Fruit fly (Drosophila melanogaster) whole organism, embryonic: ENCODE measurements around the gene Awh.
A peak's percentile ranks its signal among the peaks of the same experiment; 100 is the strongest.

Source experiments
- ATbp ChIP-seq: fragments of 200-800 bp; sonication (Bioruptor generic); optimal IDR thresholded peaks from 2 replicates; lab custom pipeline; 2017; ENCODE audit warnings: missing biosample characterization, mild to moderate bottlenecking, missing genetic modification characterization, missing genetic modification reagents
- Ada2b ChIP-seq: fragments of 200-800 bp; sonication (Bioruptor generic); IDR thresholded peaks from 2 replicates; pipeline ENCODE4 v1.3.6; 2022; ENCODE audit warnings: missing biosample characterization, missing genetic modification characterization
- Bdp1 ChIP-seq: fragments of 200-800 bp; sonication (Bioruptor generic); optimal IDR thresholded peaks from 3 replicates; lab custom pipeline; 2016; ENCODE audit warnings: missing biosample characterization, missing genetic modification characterization
- CG10543 ChIP-seq: fragments of 200-800 bp; sonication (Bioruptor generic); optimal IDR thresholded peaks from 3 replicates; lab custom pipeline; 2017; ENCODE audit warnings: missing biosample characterization, mild to moderate bottlenecking, missing genetic modification characterization, moderate library complexity
- CG11695 ChIP-seq: fragments of 200-800 bp; sonication (Bioruptor generic); IDR thresholded peaks from 3 replicates; pipeline ENCODE4 v1.3.6; 2022; ENCODE audit warnings: missing biosample characterization, missing genetic modification characterization
- CG11696 ChIP-seq: fragments of 200-800 bp; sonication (Bioruptor generic); IDR thresholded peaks from 2 replicates; pipeline ENCODE4 v1.3.6; 2022; ENCODE audit warnings: missing biosample characterization, missing genetic modification characterization
- CG11723 ChIP-seq: fragments of 200-800 bp; sonication (Bioruptor generic); optimal IDR thresholded peaks from 2 replicates; lab custom pipeline; 2017; ENCODE audit warnings: missing biosample characterization, mild to moderate bottlenecking, missing genetic modification characterization
- CG1233 ChIP-seq: fragments of 200-800 bp; sonication (Bioruptor generic); optimal IDR thresholded peaks from 4 replicates; lab custom pipeline; 2018; ENCODE audit warnings: missing biosample characterization, mild to moderate bottlenecking, missing genetic modification characterization
- CG13123 ChIP-seq: fragments of 200-800 bp; sonication (Bioruptor generic); optimal IDR thresholded peaks from 2 replicates; lab custom pipeline; 2016; ENCODE audit warnings: missing biosample characterization, missing genetic modification characterization
- CG2116 ChIP-seq: fragments of 200-800 bp; sonication (Bioruptor generic); optimal IDR thresholded peaks from 3 replicates; lab custom pipeline; 2018; ENCODE audit warnings: missing biosample characterization, mild to moderate bottlenecking, missing genetic modification characterization
- CG2712 ChIP-seq: fragments of 200-800 bp; optimal IDR thresholded peaks from 3 replicates; lab custom pipeline; 2019; ENCODE audit warnings: missing biosample characterization, mild to moderate bottlenecking, missing genetic modification characterization, moderate library complexity
- CG31365 ChIP-seq: fragments of 200-800 bp; sonication (Bioruptor generic); optimal IDR thresholded peaks from 2 replicates; lab custom pipeline; 2018; ENCODE audit warnings: missing biosample characterization, mild to moderate bottlenecking, missing genetic modification characterization
- CG3847 ChIP-seq: fragments of 200-800 bp; sonication (Bioruptor generic); IDR thresholded peaks from 2 replicates; pipeline ENCODE4 v1.3.6; 2022; ENCODE audit warnings: missing biosample characterization, missing genetic modification characterization
- CG5245 ChIP-seq: fragments of 200-800 bp; sonication (Bioruptor generic); optimal IDR thresholded peaks from 3 replicates; lab custom pipeline; 2016; ENCODE audit warnings: missing biosample characterization, missing genetic modification characterization
- CG6175 ChIP-seq: fragments of 200-800 bp; sonication (Bioruptor generic); IDR thresholded peaks from 3 replicates; pipeline ENCODE4 v1.3.6; 2022; ENCODE audit warnings: missing biosample characterization, missing genetic modification characterization
- CG6654 ChIP-seq: fragments of 200-800 bp; sonication (Bioruptor generic); optimal IDR thresholded peaks from 2 replicates; lab custom pipeline; 2017; ENCODE audit warnings: missing biosample characterization, mild to moderate bottlenecking, missing genetic modification characterization
- CG6683 ChIP-seq: fragments of 200-800 bp; sonication (Bioruptor generic); optimal IDR thresholded peaks from 2 replicates; lab custom pipeline; 2017; ENCODE audit warnings: missing biosample characterization, mild to moderate bottlenecking, missing genetic modification characterization, missing genetic modification reagents
- CG8359 ChIP-seq: fragments of 200-800 bp; sonication (Bioruptor generic); optimal IDR thresholded peaks from 2 replicates; lab custom pipeline; 2017; ENCODE audit warnings: missing biosample characterization, mild to moderate bottlenecking, missing genetic modification characterization, borderline replicate concordance
- CG8765 ChIP-seq: fragments of 200-800 bp; sonication (Bioruptor generic); IDR thresholded peaks from 2 replicates; pipeline ENCODE4 v1.3.6; 2022; ENCODE audit warnings: missing biosample characterization, missing genetic modification characterization
- CG9437 ChIP-seq: fragments of 200-800 bp; sonication (Bioruptor generic); optimal IDR thresholded peaks from 2 replicates; lab custom pipeline; 2018; ENCODE audit warnings: missing biosample characterization, mild to moderate bottlenecking, missing genetic modification characterization
- Elba2 ChIP-seq: fragments of 200-800 bp; sonication (Bioruptor generic); optimal IDR thresholded peaks from 3 replicates; lab custom pipeline; 2016; ENCODE audit warnings: missing biosample characterization, missing genetic modification characterization
- Fer2 ChIP-seq: fragments of 200-800 bp; sonication (Bioruptor generic); optimal IDR thresholded peaks from 2 replicates; lab custom pipeline; 2018; ENCODE audit warnings: missing biosample characterization, mild to moderate bottlenecking, missing genetic modification characterization, moderate library complexity
- HLH3B ChIP-seq: fragments of 200-800 bp; sonication (Bioruptor generic); IDR thresholded peaks from 2 replicates; pipeline ENCODE4 v1.3.6; 2022; ENCODE audit warnings: missing biosample characterization, missing genetic modification characterization
- Lim3 ChIP-seq: fragments of 200-800 bp; sonication (Bioruptor generic); IDR thresholded peaks from 2 replicates; pipeline ENCODE4 v1.3.6; 2022; ENCODE audit warnings: missing biosample characterization, missing genetic modification characterization
- Mad ChIP-seq: fragments of 200-800 bp; sonication (Bioruptor generic); optimal IDR thresholded peaks from 2 replicates; lab custom pipeline; 2016; ENCODE audit warnings: missing biosample characterization, missing genetic modification characterization
- Mrtf ChIP-seq: fragments of 200-800 bp; sonication (Bioruptor generic); IDR thresholded peaks from 3 replicates; pipeline ENCODE4 v1.3.6; 2022; ENCODE audit warnings: missing biosample characterization, missing genetic modification characterization
- NC2α ChIP-seq: fragments of 200-800 bp; sonication (Bioruptor generic); optimal IDR thresholded peaks from 2 replicates; lab custom pipeline; 2016; ENCODE audit warnings: missing biosample characterization, missing genetic modification characterization
- Neu2 ChIP-seq: fragments of 200-800 bp; sonication (Bioruptor generic); optimal IDR thresholded peaks from 3 replicates; lab custom pipeline; 2016; ENCODE audit warnings: missing biosample characterization, missing genetic modification characterization, borderline replicate concordance
- Nf-YB ChIP-seq: fragments of 200-800 bp; sonication (Bioruptor generic); optimal IDR thresholded peaks from 3 replicates; lab custom pipeline; 2019; ENCODE audit warnings: missing biosample characterization, mild to moderate bottlenecking, missing genetic modification characterization, moderate library complexity
- Sox100B ChIP-seq: fragments of 200-800 bp; sonication (Bioruptor generic); optimal IDR thresholded peaks from 3 replicates; lab custom pipeline; 2018; ENCODE audit warnings: missing biosample characterization, mild to moderate bottlenecking, missing genetic modification characterization
- YL-1 ChIP-seq: fragments of 200-800 bp; sonication (Bioruptor generic); optimal IDR thresholded peaks from 3 replicates; lab custom pipeline; 2017; ENCODE audit warnings: missing biosample characterization, mild to moderate bottlenecking, missing genetic modification characterization
- al ChIP-seq: fragments of 200-800 bp; sonication (Bioruptor generic); IDR thresholded peaks from 2 replicates; pipeline ENCODE4 v1.3.6; 2022; ENCODE audit warnings: missing biosample characterization, missing genetic modification characterization
- amos ChIP-seq: fragments of 200-800 bp; sonication (Bioruptor generic); IDR thresholded peaks from 2 replicates; pipeline ENCODE4 v1.3.6; 2022; ENCODE audit warnings: missing biosample characterization, missing genetic modification characterization; ENCODE audit not compliant: partially characterized antibody
- ap ChIP-seq: fragments of 200-800 bp; sonication (Bioruptor generic); IDR thresholded peaks from 2 replicates; pipeline ENCODE4 v1.3.6; 2022; ENCODE audit warnings: missing biosample characterization, missing genetic modification characterization
- bcd ChIP-seq: fragments of 200-800 bp; sonication (Bioruptor generic); optimal IDR thresholded peaks from 2 replicates; lab custom pipeline; 2017; ENCODE audit warnings: missing biosample characterization, mild to moderate bottlenecking, missing genetic modification characterization
- corto ChIP-seq: fragments of 200-800 bp; sonication (Bioruptor generic); optimal IDR thresholded peaks from 2 replicates; lab custom pipeline; 2016; ENCODE audit warnings: missing biosample characterization, mild to moderate bottlenecking, missing genetic modification characterization, moderate library complexity
- danr ChIP-seq: fragments of 200-800 bp; sonication (Bioruptor generic); IDR thresholded peaks from 2 replicates; pipeline ENCODE4 v1.3.6; 2022; ENCODE audit warnings: missing biosample characterization, missing genetic modification characterization
- dmrt99B ChIP-seq: fragments of 200-800 bp; sonication (Bioruptor generic); optimal IDR thresholded peaks from 2 replicates; lab custom pipeline; 2018; ENCODE audit warnings: missing biosample characterization, mild to moderate bottlenecking, missing genetic modification characterization, moderate library complexity
- en ChIP-seq: fragments of 200-800 bp; sonication (Bioruptor generic); optimal IDR thresholded peaks from 2 replicates; lab custom pipeline; 2016; ENCODE audit warnings: missing biosample characterization, missing genetic modification characterization
- esg ChIP-seq: fragments of 200-800 bp; sonication (Bioruptor generic); conservative IDR thresholded peaks from 2 replicates; pipeline ENCODE4 v1.3.6; 2022; ENCODE audit warnings: missing biosample characterization, missing genetic modification characterization
- fru ChIP-seq: fragments of >200 bp; optimal IDR thresholded peaks from 2 replicates; lab custom pipeline; 2017
- gce ChIP-seq: fragments of 200-800 bp; sonication (Bioruptor generic); IDR thresholded peaks from 3 replicates; pipeline ENCODE4 v1.3.6; 2022; ENCODE audit warnings: missing biosample characterization, missing genetic modification characterization
- hb ChIP-seq: fragments of 200-800 bp; sonication (Bioruptor generic); IDR thresholded peaks from 3 replicates; pipeline ENCODE4 v1.3.6; 2022; ENCODE audit warnings: missing biosample characterization, missing genetic modification characterization; ENCODE audit not compliant: partially characterized antibody
- ind ChIP-seq: fragments of 200-800 bp; sonication (Bioruptor generic); optimal IDR thresholded peaks from 3 replicates; lab custom pipeline; 2016; ENCODE audit warnings: missing biosample characterization, missing genetic modification characterization
- mam ChIP-seq: fragments of 200-800 bp; sonication (Bioruptor generic); optimal IDR thresholded peaks from 3 replicates; lab custom pipeline; 2016; ENCODE audit warnings: missing biosample characterization, missing genetic modification characterization
- nom ChIP-seq: fragments of 200-800 bp; sonication (Bioruptor generic); optimal IDR thresholded peaks from 2 replicates; lab custom pipeline; 2017; ENCODE audit warnings: missing biosample characterization, missing genetic modification characterization, mild to moderate bottlenecking, moderate library complexity, missing genetic modification reagents
- oc ChIP-seq: fragments of 200-800 bp; sonication (Bioruptor generic); optimal IDR thresholded peaks from 2 replicates; lab custom pipeline; 2018; ENCODE audit warnings: missing biosample characterization, mild to moderate bottlenecking, missing genetic modification characterization, moderate library complexity
- pum ChIP-seq: fragments of 200-800 bp; sonication (Bioruptor generic); optimal IDR thresholded peaks from 2 replicates; lab custom pipeline; 2016; ENCODE audit warnings: missing biosample characterization, missing genetic modification characterization
- slbo ChIP-seq: fragments of 200-800 bp; sonication (Bioruptor generic); IDR thresholded peaks from 2 replicates; pipeline ENCODE4 v1.3.6; 2022; ENCODE audit warnings: missing biosample characterization, missing genetic modification characterization
- trh ChIP-seq: fragments of 200-800 bp; sonication (Bioruptor generic); optimal IDR thresholded peaks from 2 replicates; lab custom pipeline; 2016; ENCODE audit warnings: missing biosample characterization, missing genetic modification characterization
- unpg ChIP-seq: fragments of 200-800 bp; sonication (Bioruptor generic); optimal IDR thresholded peaks from 3 replicates; lab custom pipeline; 2018; ENCODE audit warnings: missing biosample characterization, mild to moderate bottlenecking, missing genetic modification characterization, moderate library complexity
- yki ChIP-seq: fragments of >200 bp; optimal IDR thresholded peaks from 3 replicates; lab custom pipeline; 2018

Gene Awh

DNA sequence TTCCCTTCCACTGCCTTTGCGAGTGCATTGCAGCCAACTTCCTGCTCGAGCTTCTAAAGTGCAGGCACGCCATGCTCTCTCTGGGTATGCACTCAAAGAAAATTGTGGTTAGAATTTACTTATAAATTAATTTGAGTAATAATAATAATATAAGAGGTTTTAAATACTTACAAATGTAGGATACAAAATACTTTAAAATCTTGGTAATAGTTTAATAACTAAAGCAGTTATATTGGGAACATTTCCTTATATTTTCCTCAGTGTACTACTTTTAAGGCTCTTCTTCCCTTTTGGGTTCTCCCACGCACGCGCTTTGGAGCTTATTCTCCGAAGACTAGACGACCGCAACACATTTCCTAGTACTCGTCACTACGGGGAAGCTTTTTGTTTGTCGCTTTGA, 19.5 kb upstream of the Awh start (continued):
- TF ChIP-seq nom (GFP tag; lab: Kevin White, UChicago) (no peak), CG13123 (GFP tag; lab: Kevin White, UChicago) (no peak), CG11723 (GFP tag; lab: Kevin White, UChicago) (no peak), amos (GFP tag; lab: Robert Waterston, UW) (no peak), Fer2 (tag; lab: Kevin White, UChicago) (peak; percentile 73), Nf-YB (peak; percentile 62), CG6654 (GFP tag; lab: Kevin White, UChicago) (peak; percentile 2), YL-1 (peak; percentile 31), trh (GFP tag; lab: Kevin White, UChicago) (peak; percentile 54), HLH3B (peak; percentile 87), ATbp (peak; percentile 77), CG31365 (no peak), unpg (GFP tag; lab: Kevin White, UChicago) (peak; percentile 84), fru (lab: Kevin White, UChicago) (no peak), bcd (GFP tag; lab: Kevin White, UChicago) (peak; percentile 69), CG11696 (GFP tag; lab: Robert Waterston, UW) (peak; percentile 42; the same call in 1 of the 2 replicates), yki (lab: Kevin White, UChicago) (no peak), danr (GFP tag; lab: Robert Waterston, UW) (peak; percentile 59; the same call in 1 of the 2 replicates), oc (tag; lab: Kevin White, UChicago) (no peak), CG8359 (GFP tag; lab: Kevin White, UChicago) (peak; percentile 45), al (peak; percentile 43; the same call in 1 of the 2 replicates), Elba2 (no peak), Sox100B (GFP tag; lab: Kevin White, UChicago) (peak; percentile 81), corto (GFP tag; lab: Kevin White, UChicago) (no peak), Lim3 (GFP tag; lab: Robert Waterston, UW) (no peak), CG9437 (peak; percentile 61), CG10543 (peak; percentile 46), Mrtf (GFP tag; lab: Robert Waterston, UW) (no peak), mam (GFP tag; lab: Kevin White, UChicago) (peak; percentile 24), en (GFP tag; lab: Kevin White, UChicago) (no peak), NC2α (GFP tag; lab: Kevin White, UChicago) (no peak), dmrt99B (tag; lab: Kevin White, UChicago) (peak; percentile 84), CG1233 (peak; percentile 17), CG8765 (GFP tag; lab: Robert Waterston, UW) (no peak), CG6683 (GFP tag; lab: Kevin White, UChicago) (peak; percentile 82), hb (GFP tag; lab: Robert Waterston, UW) (no peak), esg (GFP tag; lab: Robert Waterston, UW) (peak; percentile 77), CG2712 (peak; percentile 88), gce (GFP tag; lab: Robert Waterston, UW) (peak; percentile 61; the same call in 1 of the 3 replicates), pum (GFP tag; lab: Kevin White, UChicago) (no peak), ap (GFP tag; lab: Robert Waterston, UW) (peak; percentile 80), slbo (peak; percentile 93), Bdp1 (GFP tag; lab: Kevin White, UChicago) (no peak), CG11695 (GFP tag; lab: Robert Waterston, UW) (peak; percentile 88), CG5245 (GFP tag; lab: Kevin White, UChicago) (peak; percentile 36), CG3847 (GFP tag; lab: Robert Waterston, UW) (peak; percentile 73), CG6175 (GFP tag; lab: Robert Waterston, UW) (no peak), Neu2 (no peak), ind (peak; percentile 67), Ada2b (GFP tag; lab: Robert Waterston, UW) (peak; percentile 82), Mad (GFP tag; lab: Kevin White, UChicago) (peak; percentile 14), CG2116 (peak; percentile 39)
